Fruit fly (Drosophila melanogaster) whole organism, prepupa: ENCODE results near the gene CG31104.

ENCODE experiments used
- CG10669 ChIP-seq: fragments of 200-800 bp; sonication (Bioruptor generic); optimal IDR thresholded peaks from 3 replicates; lab custom pipeline; 2018; ENCODE audit warnings: missing biosample characterization, mild to moderate bottlenecking, missing genetic modification characterization, moderate library complexity
- CG11294 ChIP-seq: fragments of 200-800 bp; sonication (Bioruptor generic); IDR thresholded peaks from 2 replicates; pipeline ENCODE4 v1.3.6; 2022; ENCODE audit warnings: missing biosample characterization, missing genetic modification characterization
- CG15336 ChIP-seq: fragments of 200-800 bp; sonication (Bioruptor generic); IDR thresholded peaks from 2 replicates; pipeline ENCODE4 v1.3.6; 2022; ENCODE audit warnings: missing biosample characterization, missing genetic modification characterization
- CG1621 ChIP-seq: fragments of 200-800 bp; sonication (Bioruptor generic); optimal IDR thresholded peaks from 3 replicates; lab custom pipeline; 2018; ENCODE audit warnings: missing biosample characterization, mild to moderate bottlenecking, missing genetic modification characterization
- CG16779 ChIP-seq: fragments of 200-800 bp; sonication (Bioruptor generic); optimal IDR thresholded peaks from 3 replicates; lab custom pipeline; 2017; ENCODE audit warnings: missing biosample characterization, mild to moderate bottlenecking, missing genetic modification characterization
- CG3032 ChIP-seq: fragments of 200-800 bp; optimal IDR thresholded peaks from 2 replicates; lab custom pipeline; 2019; ENCODE audit warnings: missing biosample characterization, mild to moderate bottlenecking, missing genetic modification characterization, moderate library complexity
- CG32006 ChIP-seq: fragments of 200-800 bp; sonication (Bioruptor generic); optimal IDR thresholded peaks from 3 replicates; lab custom pipeline; 2017; ENCODE audit warnings: missing biosample characterization, mild to moderate bottlenecking, missing genetic modification characterization
- CG6163 ChIP-seq: fragments of 200-800 bp; sonication (Bioruptor generic); IDR thresholded peaks from 3 replicates; pipeline ENCODE4 v1.3.6; 2022; ENCODE audit warnings: missing biosample characterization, missing genetic modification characterization
- CG6792 ChIP-seq: fragments of 200-800 bp; sonication (Bioruptor generic); optimal IDR thresholded peaks from 3 replicates; lab custom pipeline; 2016; ENCODE audit warnings: missing biosample characterization, missing genetic modification characterization
- CG8119 ChIP-seq: fragments of 200-800 bp; sonication (Bioruptor generic); IDR thresholded peaks from 3 replicates; pipeline ENCODE4 v1.3.6; 2022; ENCODE audit warnings: missing biosample characterization, missing genetic modification characterization
- CG8319 ChIP-seq: fragments of 200-800 bp; sonication (Bioruptor generic); optimal IDR thresholded peaks from 3 replicates; lab custom pipeline; 2016; ENCODE audit warnings: missing biosample characterization, missing genetic modification characterization
- CG9139 ChIP-seq: fragments of 200-800 bp; sonication (Bioruptor generic); optimal IDR thresholded peaks from 3 replicates; lab custom pipeline; 2017; ENCODE audit warnings: missing biosample characterization, mild to moderate bottlenecking, missing genetic modification characterization
- Eip78C ChIP-seq: fragments of 200-800 bp; sonication (Bioruptor generic); peaks from one replicate; lab custom pipeline; 2016; ENCODE audit warnings: missing biosample characterization, missing genetic modification characterization
- Eip93F ChIP-seq: fragments of 200-800 bp; sonication (Bioruptor generic); optimal IDR thresholded peaks from 2 replicates; lab custom pipeline; 2016; ENCODE audit warnings: missing biosample characterization, mild to moderate bottlenecking, missing genetic modification characterization
- Ets21C ChIP-seq: fragments of 200-800 bp; sonication (Bioruptor generic); optimal IDR thresholded peaks from 3 replicates; lab custom pipeline; 2016; ENCODE audit warnings: missing biosample characterization, missing genetic modification characterization
- Ets96B ChIP-seq: fragments of 200-800 bp; optimal IDR thresholded peaks from 2 replicates; lab custom pipeline; 2019; ENCODE audit warnings: missing biosample characterization, mild to moderate bottlenecking, missing genetic modification characterization, moderate library complexity
- Gug ChIP-seq: fragments of 200-800 bp; sonication (Bioruptor generic); IDR thresholded peaks from 2 replicates; pipeline ENCODE4 v1.3.6; 2022; ENCODE audit warnings: missing biosample characterization, missing genetic modification characterization
- Hr38 ChIP-seq: sonication (Bioruptor generic); optimal IDR thresholded peaks from 2 replicates; lab custom pipeline; 2016; ENCODE audit warnings: missing biosample characterization, missing genetic modification characterization
- Hr4 ChIP-seq: fragments of 200-800 bp; sonication (Bioruptor generic); optimal IDR thresholded peaks from 3 replicates; lab custom pipeline; 2016; ENCODE audit warnings: missing biosample characterization, missing genetic modification characterization
- Lpt ChIP-seq: fragments of 200-800 bp; sonication (Bioruptor generic); optimal IDR thresholded peaks from 3 replicates; lab custom pipeline; 2016; ENCODE audit warnings: missing biosample characterization, missing genetic modification characterization
- Met ChIP-seq: fragments of 200-800 bp; sonication (Bioruptor generic); optimal IDR thresholded peaks from 3 replicates; lab custom pipeline; 2016; ENCODE audit warnings: missing biosample characterization, missing genetic modification characterization
- Smox ChIP-seq: fragments of 200-800 bp; sonication (Bioruptor generic); optimal IDR thresholded peaks from 3 replicates; lab custom pipeline; 2016; ENCODE audit warnings: missing biosample characterization, missing genetic modification characterization
- Sox14 ChIP-seq: fragments of 200-800 bp; sonication (Bioruptor generic); optimal IDR thresholded peaks from 3 replicates; lab custom pipeline; 2016; ENCODE audit warnings: missing biosample characterization, missing genetic modification characterization
- acj6 ChIP-seq: fragments of 200-800 bp; sonication (Bioruptor generic); optimal IDR thresholded peaks from 3 replicates; lab custom pipeline; 2016; ENCODE audit warnings: missing biosample characterization, missing genetic modification characterization
- cyc ChIP-seq: fragments of 200-800 bp; sonication (Bioruptor generic); optimal IDR thresholded peaks from 3 replicates; lab custom pipeline; 2016; ENCODE audit warnings: missing biosample characterization, missing genetic modification characterization
- dac ChIP-seq: fragments of 200-800 bp; sonication (Bioruptor generic); optimal IDR thresholded peaks from 2 replicates; lab custom pipeline; 2017; ENCODE audit warnings: missing biosample characterization, mild to moderate bottlenecking, missing genetic modification characterization
- dsx ChIP-seq: fragments of 200-800 bp; optimal IDR thresholded peaks from 3 replicates; lab custom pipeline; 2019; ENCODE audit warnings: missing biosample characterization, mild to moderate bottlenecking, missing genetic modification characterization, moderate library complexity; ENCODE audit not compliant: poor library complexity, severe bottlenecking
- eg ChIP-seq: fragments of 200-800 bp; sonication (Bioruptor generic); IDR thresholded peaks from 3 replicates; pipeline ENCODE4 v1.3.6; 2022; ENCODE audit warnings: missing biosample characterization, missing genetic modification characterization
- fd59A ChIP-seq: fragments of 200-800 bp; sonication (Bioruptor generic); optimal IDR thresholded peaks from 2 replicates; lab custom pipeline; 2017; ENCODE audit warnings: missing biosample characterization, mild to moderate bottlenecking, missing genetic modification characterization, missing genetic modification reagents
- fd85E ChIP-seq: fragments of 200-800 bp; sonication (Bioruptor generic); optimal IDR thresholded peaks from 3 replicates; lab custom pipeline; 2016; ENCODE audit warnings: missing biosample characterization, missing genetic modification characterization
- fkh ChIP-seq: fragments of 200-800 bp; sonication (Bioruptor generic); optimal IDR thresholded peaks from 3 replicates; lab custom pipeline; 2017; ENCODE audit warnings: missing biosample characterization, mild to moderate bottlenecking, missing genetic modification characterization, moderate library complexity
- net ChIP-seq: fragments of 200-800 bp; sonication (Bioruptor generic); optimal IDR thresholded peaks from 3 replicates; lab custom pipeline; 2016; ENCODE audit warnings: missing biosample characterization, missing genetic modification characterization
- pdm3 ChIP-seq: fragments of 200-800 bp; sonication (Bioruptor generic); optimal IDR thresholded peaks from 3 replicates; lab custom pipeline; 2016; ENCODE audit warnings: missing biosample characterization, missing genetic modification characterization
- svp ChIP-seq: fragments of 200-800 bp; sonication (Bioruptor generic); peaks from one replicate; lab custom pipeline; 2016; ENCODE audit warnings: missing biosample characterization, missing genetic modification characterization
- topi ChIP-seq: fragments of 200-800 bp; sonication (Bioruptor generic); optimal IDR thresholded peaks from 3 replicates; lab custom pipeline; 2016; ENCODE audit warnings: missing biosample characterization, missing genetic modification characterization

The CG31104 gene

dm6 chr3R:25318011-25318410 lies 32.7 kb downstream of the CG31104 start, which contains the start of gene CG10553:
CG10553 (minus strand) TSS chr3R:25318111.
- TF ChIP-seq acj6 (GFP tag; lab: Kevin White, UChicago) (no peak), pdm3 (GFP tag; lab: Kevin White, UChicago) (no peak), net (GFP tag; lab: Kevin White, UChicago) (no peak), dsx (no peak), CG8319 (GFP tag; lab: Kevin White, UChicago) (no peak), eg (no peak), Hr4 (no peak), fd85E (GFP tag; lab: Kevin White, UChicago) (no peak), CG10669 (no peak), cyc (GFP tag; lab: Kevin White, UChicago) (no peak), Hr38 (GFP tag; lab: Kevin White, UChicago) (no peak), CG11294 (GFP tag; lab: Robert Waterston, UW) (no peak)
- TF ChIP-seq, all 60 proteins: peak for 0

DNA sequence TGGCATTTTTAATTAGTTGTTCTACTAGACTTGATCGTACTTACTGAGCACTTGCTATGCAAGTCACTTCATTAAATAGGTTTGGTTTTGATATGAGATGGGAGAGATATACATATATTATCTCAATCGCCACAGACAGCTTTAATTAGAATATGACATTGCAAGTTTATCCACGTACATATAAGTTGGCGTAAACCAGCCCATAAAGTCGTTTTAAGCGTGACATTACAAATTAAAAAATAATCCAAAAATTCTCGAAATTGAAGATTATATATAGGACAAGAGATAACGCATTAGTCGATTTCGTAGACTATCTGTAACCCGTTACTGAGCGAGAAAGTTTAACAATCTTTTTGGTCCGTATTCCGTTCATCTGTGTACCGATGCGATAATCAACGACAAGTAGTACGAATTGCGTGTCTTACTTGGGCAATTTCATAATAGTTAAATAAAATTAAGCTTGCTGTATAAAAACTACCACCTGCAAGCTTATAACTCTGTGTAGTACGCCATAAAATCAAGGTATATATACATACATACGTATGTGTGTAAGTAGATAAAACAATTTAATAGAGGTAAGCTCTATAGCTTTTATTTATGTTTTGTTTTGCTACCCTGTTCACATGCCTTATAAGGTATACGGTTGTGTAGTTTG lies 34.9 kb downstream of the CG31104 start, which contains the start of gene CG10560:
Gene CG10560, minus strand, starts transcription at position 51 of the 655 bp plus-strand sequence.
- TF ChIP-seq fkh, result no peak
- TF ChIP-seq Eip93F (GFP tag; lab: Kevin White, UChicago), result no peak
- no peak for TF ChIP-seq CG3032 (tag; lab: Kevin White, UChicago)
- no peak for TF ChIP-seq CG8319 (GFP tag; lab: Kevin White, UChicago)
- no peak for TF ChIP-seq Eip78C (GFP tag; lab: Kevin White, UChicago)
- TF ChIP-seq dac, result no peak
- TF ChIP-seq eg, result no peak
- TF ChIP-seq Sox14 (GFP tag; lab: Kevin White, UChicago), result no peak
- no peak for TF ChIP-seq CG15336 (GFP tag; lab: Robert Waterston, UW)

DNA sequence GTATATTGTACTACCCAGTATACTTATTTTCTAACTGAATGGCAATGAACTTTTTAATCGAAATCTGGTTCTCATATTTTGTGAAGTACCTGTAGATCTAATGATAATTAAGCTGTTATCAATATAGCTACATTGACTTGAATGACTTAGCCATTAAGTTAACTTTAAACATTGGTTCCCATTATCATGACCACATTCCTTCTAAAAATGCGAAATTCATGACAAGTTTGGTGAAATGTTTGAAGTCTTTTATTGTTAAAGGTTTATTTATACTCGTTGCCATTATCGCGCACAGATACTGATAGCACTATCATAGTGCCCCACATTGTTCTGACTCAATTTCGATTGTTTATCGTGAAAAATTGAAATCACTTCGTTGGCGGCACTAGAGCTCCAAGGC lies 35.6 kb downstream of the CG31104 start:
- TF ChIP-seq Ets21C (GFP tag; lab: Kevin White, UChicago) (no peak), Ets96B (tag; lab: Kevin White, UChicago) (no peak), CG32006 (no peak), CG6792 (no peak), CG1621 (tag; lab: Kevin White, UChicago) (no peak), fd59A (GFP tag; lab: Kevin White, UChicago) (no peak), Smox (GFP tag; lab: Kevin White, UChicago) (no peak), Lpt (no peak), topi (GFP tag; lab: Kevin White, UChicago) (no peak), Met (GFP tag; lab: Kevin White, UChicago) (no peak), Hr38 (GFP tag; lab: Kevin White, UChicago) (no peak), CG10669 (no peak), CG11294 (GFP tag; lab: Robert Waterston, UW) (no peak), Eip78C (GFP tag; lab: Kevin White, UChicago) (no peak), CG6163 (GFP tag; lab: Robert Waterston, UW) (no peak), Gug (no peak)

- TF ChIP-seq svp, result peak; percentile 72
- no peak for TF ChIP-seq CG9139 (GFP tag; lab: Kevin White, UChicago)
Observed at dm6 chr3R:25321681-25322080, 36.4 kb downstream of the CG31104 start.

- TF ChIP-seq cyc (GFP tag; lab: Kevin White, UChicago) (no peak), Met (GFP tag; lab: Kevin White, UChicago) (no peak), CG8119 (GFP tag; lab: Robert Waterston, UW) (no peak), CG16779 (tag; lab: Kevin White, UChicago) (no peak)
Observed at dm6 chr3R:25322657-25323056, 37.4 kb downstream of the CG31104 start, which contains the start of gene CG10562. CG10562 (minus strand) TSS chr3R:25322757.
